Worm (Caenorhabditis elegans) whole organism, L4/young adult: ENCODE results near the gene epg-5.
"Not testable (repeated sequence)": the region's sequence is repeated elsewhere in the genome, so short reads cannot be mapped to it uniquely, and the experiment has no call there.

ENCODE experiments used
- W03F9.2 ChIP-seq: fragments of 150-350 bp; optimal IDR thresholded peaks from 2 replicates; lab custom pipeline; 2014; ENCODE audit warnings: missing biosample characterization, missing genetic modification characterization
- dao-5 ChIP-seq: sonication (generic microtip); optimal IDR thresholded peaks from 2 replicates; lab custom pipeline; 2016; ENCODE audit warnings: missing genotype, missing genetic modification characterization, moderate library complexity, missing compliant biosample characterization
- him-1 ChIP-seq: sonication (generic microtip); optimal IDR thresholded peaks from 2 replicates; lab custom pipeline; 2016; ENCODE audit warnings: missing genotype, missing genetic modification reagents, missing genetic modification characterization, missing compliant biosample characterization

Gene epg-5

ce11 chrII:6628397-6628796 is 19.2 kb upstream of the epg-5 start:
- TF ChIP-seq W03F9.2 (tag; lab: Kevin White, UChicago) = no peak
- TF ChIP-seq him-1 (tag; lab: Kevin White, UChicago) = no peak
- TF ChIP-seq dao-5 (tag; lab: Kevin White, UChicago) = no peak

- TF ChIP-seq him-1, W03F9.2, dao-5 (tag; lab: Kevin White, UChicago): not testable (repeated sequence)
These were observed 18.0 kb upstream of the epg-5 start, which contains the start of the genes F54H5.5 and F54H5.2 for ce11 chrII:6627182-6627581. TSS of gene F54H5.5 (minus strand) at chrII:6627282. TSS of gene F54H5.2 (plus strand) at chrII:6627484.

ce11 chrII:6625302-6625701 is 16.1 kb upstream of the epg-5 start, which contains the start of gene F54H5.14:
TSS of gene F54H5.14 (minus strand) at chrII:6625402.
- TF ChIP-seq dao-5 (tag; lab: Kevin White, UChicago) (no peak), him-1 (tag; lab: Kevin White, UChicago) (no peak), W03F9.2 (tag; lab: Kevin White, UChicago) (no peak)

ce11 chrII:6621886-6622285 is 12.7 kb upstream of the epg-5 start, which contains the start of gene F54H5.3:
TSS of gene F54H5.3 (plus strand) at chrII:6622186.
- TF ChIP-seq W03F9.2 (tag; lab: Kevin White, UChicago) = no peak
- no peak for TF ChIP-seq him-1 (tag; lab: Kevin White, UChicago)
- TF ChIP-seq dao-5 (tag; lab: Kevin White, UChicago) = no peak

DNA sequence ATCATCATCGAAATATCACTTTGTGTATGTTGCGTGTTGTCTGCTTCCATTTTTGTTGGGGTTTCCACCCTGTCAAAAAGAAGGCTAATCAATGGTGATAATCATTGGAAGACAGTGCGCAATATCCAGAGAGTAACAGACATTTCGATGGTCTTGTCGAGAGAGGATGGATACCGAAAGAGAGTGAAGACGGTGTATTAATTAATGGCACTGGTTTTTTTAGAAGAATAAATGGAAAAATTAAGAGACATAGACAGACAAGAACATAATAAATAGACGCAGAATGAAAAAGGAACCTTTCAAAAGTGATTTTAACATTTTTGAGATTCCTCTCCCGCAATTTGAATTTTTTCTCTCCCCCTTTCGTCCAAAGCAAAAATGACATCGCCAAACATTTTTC is 9.8 kb upstream of the epg-5 start:
- TF ChIP-seq W03F9.2 (tag; lab: Kevin White, UChicago) (no peak), dao-5 (tag; lab: Kevin White, UChicago) (no peak)

DNA sequence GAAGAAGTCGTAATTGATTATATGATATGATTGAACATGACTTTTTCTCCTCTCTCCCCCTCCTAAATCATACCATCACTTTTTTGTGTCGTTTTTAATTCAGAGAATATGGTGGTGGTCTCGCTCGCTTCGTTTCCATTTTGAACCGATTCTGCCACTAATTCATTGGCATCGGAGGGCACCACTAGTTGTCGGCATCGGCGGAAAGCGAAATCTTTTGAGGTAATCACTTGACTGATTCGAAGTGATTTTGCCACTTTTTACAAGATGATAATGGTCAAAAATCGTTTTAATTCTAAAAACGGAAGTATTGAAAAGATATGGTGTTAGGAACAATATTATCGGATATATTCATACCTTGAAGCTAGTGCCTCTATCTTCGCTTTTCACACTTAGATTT is 7.6 kb upstream of the epg-5 start, which contains the start of gene klf-3:
Gene klf-3 (plus strand): TSS at position 109 of the 400 bp plus-strand sequence.
- TF ChIP-seq him-1 (tag; lab: Kevin White, UChicago) (no peak), dao-5 (tag; lab: Kevin White, UChicago) (no peak), W03F9.2 (tag; lab: Kevin White, UChicago) (no peak)

DNA sequence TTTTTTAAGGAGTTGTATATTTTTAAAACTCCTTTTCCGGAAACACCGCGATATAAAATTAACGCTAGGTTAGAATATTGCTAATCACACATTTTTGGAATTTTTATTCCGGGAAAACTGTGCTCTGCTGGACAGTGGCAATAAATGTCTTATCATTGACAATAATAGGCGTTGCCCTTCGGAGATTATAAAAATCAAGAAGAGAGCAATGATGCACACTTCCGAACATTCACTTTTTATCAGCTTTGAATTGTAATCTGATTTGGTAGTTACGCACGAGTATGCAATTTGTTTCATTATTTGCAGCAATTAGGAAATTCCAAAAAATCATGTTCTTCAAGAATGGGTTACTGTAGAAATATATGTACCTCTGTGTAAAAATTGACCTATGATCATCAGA is 7.0 kb upstream of the epg-5 start:
- TF ChIP-seq W03F9.2 (tag; lab: Kevin White, UChicago) (no peak), dao-5 (tag; lab: Kevin White, UChicago) (no peak), him-1 (tag; lab: Kevin White, UChicago) (no peak)

ce11 chrII:6615232-6616029 is 6.3 kb upstream of the epg-5 start:
- TF ChIP-seq dao-5 (tag; lab: Kevin White, UChicago) (no peak), him-1 (tag; lab: Kevin White, UChicago) (no peak)

DNA sequence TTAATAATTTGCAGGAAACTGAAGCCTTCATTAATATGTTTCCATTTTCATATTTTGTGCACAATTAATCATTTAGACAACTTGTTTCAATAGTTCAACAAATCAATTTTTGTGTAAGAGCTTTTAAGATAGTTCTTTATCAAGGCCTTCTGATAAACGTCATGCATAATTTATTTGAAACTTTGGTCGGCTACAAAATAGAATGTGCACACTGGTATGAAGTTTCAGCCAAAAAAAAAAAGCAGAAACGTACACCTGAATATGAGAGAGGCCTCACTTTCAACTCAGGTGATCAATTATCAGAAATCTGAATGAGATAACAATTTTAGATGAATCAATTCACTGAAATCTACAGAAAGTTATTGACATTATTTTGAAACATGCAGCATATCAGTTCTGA is 5.3 kb upstream of the epg-5 start:
- no peak for TF ChIP-seq him-1 (tag; lab: Kevin White, UChicago)

DNA sequence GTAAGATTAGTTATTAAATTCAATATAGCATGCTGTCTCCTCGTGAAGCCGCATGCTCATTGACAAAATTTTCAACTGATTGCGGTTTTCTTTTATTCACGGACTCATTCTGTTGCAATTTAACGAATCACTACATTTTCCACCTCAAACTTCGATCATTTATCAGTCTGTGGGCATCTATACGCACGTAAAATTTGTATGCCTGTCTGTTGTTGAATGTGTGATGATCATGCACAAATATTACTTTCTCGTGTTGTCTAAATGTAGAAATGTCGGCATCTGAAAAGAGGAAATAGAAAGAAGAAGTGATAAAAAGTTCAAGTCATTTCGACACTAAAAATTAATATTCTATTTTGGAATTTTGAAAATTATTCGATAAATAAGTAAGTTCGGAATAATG is 3.4 kb upstream of the epg-5 start:
- no peak for TF ChIP-seq him-1 (tag; lab: Kevin White, UChicago)
- TF ChIP-seq W03F9.2 (tag; lab: Kevin White, UChicago) = no peak
- TF ChIP-seq dao-5 (tag; lab: Kevin White, UChicago) = no peak

DNA sequence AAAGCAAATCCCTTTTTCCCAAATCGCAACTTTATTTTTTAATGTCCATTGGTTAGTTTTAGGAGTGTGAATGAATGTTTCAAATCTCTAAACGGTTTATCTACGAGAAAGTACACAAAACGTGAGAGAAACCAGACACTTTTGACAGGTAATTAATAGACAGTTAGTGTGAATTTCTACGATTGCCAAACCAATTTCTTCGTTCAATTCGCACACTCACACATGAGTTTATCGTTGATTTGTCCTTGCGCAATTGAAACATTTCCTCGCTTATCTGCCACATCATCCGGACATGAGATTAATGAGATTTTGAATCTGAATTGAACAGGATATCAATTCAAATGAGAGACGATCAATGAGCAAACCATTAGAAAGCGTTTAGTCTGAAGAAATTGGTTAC is 1.1 kb upstream of the epg-5 start:
- TF ChIP-seq W03F9.2 (tag; lab: Kevin White, UChicago) = no peak
- TF ChIP-seq him-1 (tag; lab: Kevin White, UChicago) = no peak
- TF ChIP-seq dao-5 (tag; lab: Kevin White, UChicago) = no peak

DNA sequence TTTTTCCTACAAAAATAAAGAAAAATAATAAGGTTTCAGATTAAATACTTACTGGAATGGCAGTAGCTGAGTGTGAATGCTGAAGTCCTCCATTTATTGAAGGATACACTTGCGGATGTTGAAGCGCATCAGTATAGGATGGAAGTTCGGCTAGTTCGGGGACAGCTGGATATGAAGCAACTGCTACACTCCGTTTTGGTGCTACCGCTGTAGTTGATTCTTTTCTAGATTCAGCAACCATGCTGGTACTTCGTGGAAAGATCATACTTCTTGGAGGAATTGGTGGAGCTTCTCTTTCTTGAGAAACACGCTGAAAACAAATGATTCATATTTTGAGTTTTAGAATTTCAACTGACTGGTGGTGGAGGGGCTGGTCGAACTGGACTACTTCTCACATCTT is 539 bp downstream of the epg-5 start:
- TF ChIP-seq W03F9.2 (tag; lab: Kevin White, UChicago) (no peak), him-1 (tag; lab: Kevin White, UChicago) (no peak), dao-5 (tag; lab: Kevin White, UChicago) (no peak)

DNA sequence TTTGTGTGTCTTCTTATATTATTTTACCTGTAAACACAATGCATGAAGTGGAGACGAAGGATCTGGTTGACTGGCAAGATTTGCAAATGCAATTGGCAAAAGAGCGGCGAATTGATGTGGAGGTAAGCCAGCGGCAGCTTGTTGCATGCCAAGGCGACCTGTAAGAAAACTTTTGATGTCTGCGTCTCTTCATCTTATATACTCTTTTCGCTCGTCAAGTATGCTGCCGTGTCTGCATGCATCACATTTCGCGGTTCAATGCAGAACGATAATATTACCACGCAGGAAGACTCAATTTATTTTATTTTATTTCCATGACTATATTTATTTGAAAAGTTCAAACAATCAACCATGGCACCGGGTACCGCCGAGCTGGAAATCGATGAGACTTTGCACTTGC is 8.2 kb downstream of the epg-5 start, which contains the start of gene vps-33.2:
Gene vps-33.2 (plus strand): TSS at position 244 of the 400 bp plus-strand sequence.
- TF ChIP-seq W03F9.2 (tag; lab: Kevin White, UChicago) = no peak
- TF ChIP-seq him-1 (tag; lab: Kevin White, UChicago) = no peak
- TF ChIP-seq dao-5 (tag; lab: Kevin White, UChicago) = no peak

DNA sequence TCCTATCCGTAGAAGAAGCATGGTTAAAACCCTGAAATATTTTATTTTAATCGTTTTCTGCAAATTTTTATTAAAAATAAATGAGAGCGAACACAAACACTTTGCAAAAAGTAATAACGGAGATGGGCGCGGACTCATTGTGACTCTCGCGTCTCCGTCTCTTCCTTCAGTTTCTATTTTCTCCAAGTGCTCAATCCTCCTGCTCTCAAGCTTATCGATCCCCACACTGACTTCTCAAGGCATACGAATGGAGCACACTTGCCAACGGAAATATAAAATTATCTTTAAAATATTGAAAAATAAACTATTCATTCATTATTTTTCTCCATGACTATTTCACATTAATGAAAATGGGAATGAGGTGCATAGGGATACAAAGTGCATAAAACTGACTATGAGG is 11.1 kb downstream of the epg-5 start, which contains the start of gene dnj-8:
Gene dnj-8 (minus strand): TSS at position 31 of the 400 bp plus-strand sequence.
- no peak for TF ChIP-seq him-1 (tag; lab: Kevin White, UChicago)
- no peak for TF ChIP-seq dao-5 (tag; lab: Kevin White, UChicago)
- no peak for TF ChIP-seq W03F9.2 (tag; lab: Kevin White, UChicago)
